Fruit fly (Drosophila melanogaster) whole organism, embryonic: ENCODE measurements around the gene robo3.

Source experiments
- CG3838 ChIP-seq: fragments of 200-800 bp; sonication (Bioruptor generic); optimal IDR thresholded peaks from 3 replicates; lab custom pipeline; 2016; ENCODE audit warnings: missing biosample characterization, missing genetic modification characterization
- PHDP ChIP-seq: fragments of 200-800 bp; sonication (Bioruptor generic); optimal IDR thresholded peaks from 3 replicates; lab custom pipeline; 2018; ENCODE audit warnings: missing biosample characterization, mild to moderate bottlenecking, missing genetic modification characterization, moderate library complexity

dm6 chr2L:1333828-1334227 is 77.6 kb downstream of the robo3 start, which contains the start of gene CG5440:
- TF ChIP-seq CG3838 (GFP tag; lab: Kevin White, UChicago) (no peak), PHDP (no peak)
